Worm (Caenorhabditis elegans) whole organism, early embryonic: ENCODE data around the gene T14B1.1.

Source experiments
- B0310.2 ChIP-seq: sonication (generic microtip); optimal IDR thresholded peaks from 2 replicates; lab custom pipeline; 2016; ENCODE audit warnings: mild to moderate bottlenecking, missing genetic modification characterization, missing compliant biosample characterization
- F13C5.2 ChIP-seq: sonication (generic microtip); optimal IDR thresholded peaks from 2 replicates; lab custom pipeline; 2017; ENCODE audit warnings: mild to moderate bottlenecking, missing genetic modification characterization, inconsistent platforms, missing compliant biosample characterization
- aly-1 ChIP-seq: sonication (generic microtip); optimal IDR thresholded peaks from 2 replicates; lab custom pipeline; 2016; ENCODE audit warnings: missing genetic modification characterization, missing compliant biosample characterization
- ama-1 ChIP-seq: fragments of 150-350 bp; optimal IDR thresholded peaks from 2 replicates; lab custom pipeline; 2014
- ceh-13 ChIP-seq: fragments of 200-800 bp; sonication (Bioruptor generic); optimal IDR thresholded peaks from 2 replicates; lab custom pipeline; 2018; ENCODE audit warnings: mild to moderate bottlenecking, missing genetic modification characterization, missing compliant biosample characterization
- ceh-36 ChIP-seq: sonication (generic microtip); optimal IDR thresholded peaks from 2 replicates; lab custom pipeline; 2016; ENCODE audit warnings: missing genetic modification characterization, inconsistent platforms, missing compliant biosample characterization
- ets-7 ChIP-seq: sonication (generic microtip); optimal IDR thresholded peaks from 2 replicates; lab custom pipeline; 2016; ENCODE audit warnings: missing genotype, missing genetic modification characterization, missing compliant biosample characterization
- flt-1 ChIP-seq: fragments of 200-800 bp; sonication (Bioruptor generic); IDR thresholded peaks from 2 replicates; pipeline ENCODE4 v1.3.6; 2022; ENCODE audit warnings: missing genetic modification characterization, missing compliant biosample characterization
- hmbx-1 ChIP-seq: sonication (generic microtip); optimal IDR thresholded peaks from 2 replicates; lab custom pipeline; 2016; ENCODE audit warnings: mild to moderate bottlenecking, missing genetic modification characterization, missing compliant biosample characterization
- hmg-4 ChIP-seq: fragments of 200-800 bp; sonication (Bioruptor generic); optimal IDR thresholded peaks from 2 replicates; lab custom pipeline; 2018; ENCODE audit warnings: mild to moderate bottlenecking, missing genetic modification characterization, missing compliant biosample characterization
- hnd-1 ChIP-seq: sonication (generic microtip); optimal IDR thresholded peaks from 2 replicates; lab custom pipeline; 2016; ENCODE audit warnings: missing genetic modification characterization, missing compliant biosample characterization
- pes-1 ChIP-seq: fragments of 200-800 bp; sonication (Bioruptor generic); IDR thresholded peaks from 2 replicates; pipeline ENCODE4 v1.3.6; 2022; ENCODE audit warnings: missing genetic modification reagents, missing genetic modification characterization, missing compliant biosample characterization
- scrt-1 ChIP-seq: fragments of 200-800 bp; sonication (Bioruptor generic); IDR thresholded peaks from 2 replicates; pipeline ENCODE4 v1.3.6; 2022; ENCODE audit warnings: missing genetic modification characterization, missing compliant biosample characterization
- sea-1 ChIP-seq: fragments of 200-800 bp; sonication (Bioruptor generic); conservative IDR thresholded peaks from 2 replicates; pipeline ENCODE4 v1.3.6; 2022; ENCODE audit warnings: missing genetic modification characterization, missing compliant biosample characterization
- tbx-11 ChIP-seq: fragments of 200-800 bp; sonication (Bioruptor generic); IDR thresholded peaks from 2 replicates; pipeline ENCODE4 v1.3.6; 2022; ENCODE audit warnings: missing genetic modification characterization, missing compliant biosample characterization
- tbx-37 ChIP-seq: fragments of 200-800 bp; sonication (Bioruptor generic); conservative IDR thresholded peaks from 2 replicates; pipeline ENCODE4 v1.3.6; 2022; ENCODE audit warnings: missing genetic modification reagents, missing genetic modification characterization, missing compliant biosample characterization
- tra-4 ChIP-seq: sonication (generic microtip); optimal IDR thresholded peaks from 2 replicates; lab custom pipeline; 2017; ENCODE audit warnings: missing genetic modification characterization, missing compliant biosample characterization

T14B1.1 gene

ce11 chrX:9642775-9643461, 25.6 kb downstream of the T14B1.1 start:
- TF ChIP-seq B0310.2 (tag; lab: Kevin White, UChicago), result no peak
- no peak for TF ChIP-seq flt-1 (GFP tag; lab: Robert Waterston, UW)
- TF ChIP-seq hnd-1, result no peak
- TF ChIP-seq tbx-37, result no peak
- TF ChIP-seq F13C5.2 (tag; lab: Kevin White, UChicago), result no peak
- TF ChIP-seq pes-1 (GFP tag; lab: Robert Waterston, UW), result no peak
- TF ChIP-seq ama-1, result no peak
- no peak for TF ChIP-seq tbx-11 (GFP tag; lab: Robert Waterston, UW)
- no peak for TF ChIP-seq sea-1 (GFP tag; lab: Robert Waterston, UW)
- no peak for TF ChIP-seq hmg-4 (GFP tag; lab: Kevin White, UChicago)
- no peak for TF ChIP-seq tra-4 (tag; lab: Kevin White, UChicago)
- no peak for TF ChIP-seq ceh-36 (tag; lab: Kevin White, UChicago)

DNA sequence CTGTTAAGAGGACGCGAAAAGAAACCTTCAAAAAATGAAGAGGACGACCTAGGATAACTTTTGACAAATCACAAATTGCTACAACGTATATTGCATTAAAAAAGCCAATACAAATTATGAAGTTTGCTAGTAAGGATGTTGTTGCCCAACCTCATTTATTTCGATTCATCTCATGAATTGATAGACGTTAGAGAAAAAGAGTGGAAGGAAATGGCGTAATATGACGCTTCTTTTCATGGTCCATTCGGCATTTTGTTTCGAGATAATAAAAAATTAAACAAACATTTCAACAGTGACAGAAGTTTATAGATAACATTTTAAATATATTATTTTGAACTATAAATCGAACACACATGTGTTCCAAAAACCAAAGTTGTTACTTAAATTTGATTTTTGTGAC, 27.6 kb downstream of the T14B1.1 start:
- no peak for TF ChIP-seq hmg-4 (GFP tag; lab: Kevin White, UChicago)
- TF ChIP-seq ets-7 (tag; lab: Kevin White, UChicago), result no peak
- no peak for TF ChIP-seq scrt-1
- TF ChIP-seq F13C5.2 (tag; lab: Kevin White, UChicago), result no peak
- no peak for TF ChIP-seq flt-1 (GFP tag; lab: Robert Waterston, UW)
- no peak for TF ChIP-seq ama-1
- TF ChIP-seq hnd-1, result no peak

ce11 chrX:9638825-9639474, 29.6 kb downstream of the T14B1.1 start:
- TF ChIP-seq hnd-1, result no peak
- no peak for TF ChIP-seq aly-1 (tag; lab: Kevin White, UChicago)
- no peak for TF ChIP-seq flt-1 (GFP tag; lab: Robert Waterston, UW)
- TF ChIP-seq F13C5.2 (tag; lab: Kevin White, UChicago), result no peak
- TF ChIP-seq ceh-36 (tag; lab: Kevin White, UChicago), result no peak
- no peak for TF ChIP-seq hmbx-1
- no peak for TF ChIP-seq ama-1
- TF ChIP-seq pes-1 (GFP tag; lab: Robert Waterston, UW), result no peak
- no peak for TF ChIP-seq tra-4 (tag; lab: Kevin White, UChicago)

DNA sequence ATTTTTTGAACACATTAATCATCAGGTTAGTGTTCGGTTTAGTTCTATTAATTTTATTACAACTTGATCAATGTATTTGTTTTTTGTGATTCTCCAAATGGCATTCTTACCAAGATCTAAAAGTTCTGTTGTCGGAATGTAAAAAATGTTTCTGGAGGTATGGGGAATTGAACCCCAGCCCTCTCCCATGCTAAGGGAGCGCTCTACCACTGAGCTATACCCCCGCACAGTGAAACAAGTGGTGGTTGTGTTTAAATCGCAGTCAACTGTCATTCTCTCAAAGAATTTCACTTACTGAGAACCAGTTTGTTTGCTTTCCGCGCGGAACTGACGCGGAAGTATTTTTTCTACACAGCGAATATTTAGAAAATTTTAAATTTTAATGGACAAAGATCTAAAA, 30.8 kb downstream of the T14B1.1 start:
- TF ChIP-seq flt-1 (GFP tag; lab: Robert Waterston, UW) (peak; percentile 92), tra-4 (tag; lab: Kevin White, UChicago) (peak; percentile 51), tbx-37 (peak; percentile 92), hnd-1 (peak; percentile 83), ets-7 (tag; lab: Kevin White, UChicago) (peak; percentile 56), tbx-11 (GFP tag; lab: Robert Waterston, UW) (peak; percentile 90), hmg-4 (GFP tag; lab: Kevin White, UChicago) (peak; percentile 90), hmbx-1 (peak; percentile 73), pes-1 (GFP tag; lab: Robert Waterston, UW) (peak; percentile 96), sea-1 (GFP tag; lab: Robert Waterston, UW) (peak; percentile 96), aly-1 (tag; lab: Kevin White, UChicago) (peak; percentile 50), B0310.2 (tag; lab: Kevin White, UChicago) (peak; percentile 88), ama-1 (no peak), ceh-36 (tag; lab: Kevin White, UChicago) (peak; percentile 89), scrt-1 (peak; percentile 91), F13C5.2 (tag; lab: Kevin White, UChicago) (peak; percentile 82), ceh-13 (GFP tag; lab: Kevin White, UChicago) (peak; percentile 83)

DNA sequence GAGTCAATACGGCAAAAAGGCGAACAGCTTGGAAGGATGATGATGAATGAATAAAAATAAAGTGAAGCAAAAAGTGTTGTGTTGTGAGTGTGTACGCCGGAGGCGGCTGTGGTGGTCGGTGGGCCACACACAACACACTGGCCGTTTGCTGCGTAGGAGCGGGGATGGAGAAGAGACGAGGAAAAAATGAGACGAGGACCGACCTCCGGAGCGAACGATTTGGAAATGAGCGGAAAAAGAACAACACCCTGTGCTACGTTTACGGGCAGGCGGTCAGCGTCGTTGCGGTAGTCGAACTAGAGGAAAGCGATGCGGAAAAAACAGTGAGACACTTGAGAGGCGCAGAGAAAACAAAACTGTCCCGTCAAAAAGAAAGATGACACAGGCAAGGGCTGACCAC, 31.4 kb downstream of the T14B1.1 start:
- TF ChIP-seq scrt-1, result 0 out of 2 replicates have a peak, but pooled peaks have one; percentile 35
- TF ChIP-seq F13C5.2 (tag; lab: Kevin White, UChicago), result no peak
- TF ChIP-seq hmbx-1, result no peak
- no peak for TF ChIP-seq hnd-1
- no peak for TF ChIP-seq aly-1 (tag; lab: Kevin White, UChicago)
- TF ChIP-seq tra-4 (tag; lab: Kevin White, UChicago), result no peak
- TF ChIP-seq hmg-4 (GFP tag; lab: Kevin White, UChicago), result peak; percentile 70
- TF ChIP-seq flt-1 (GFP tag; lab: Robert Waterston, UW), result no peak

DNA sequence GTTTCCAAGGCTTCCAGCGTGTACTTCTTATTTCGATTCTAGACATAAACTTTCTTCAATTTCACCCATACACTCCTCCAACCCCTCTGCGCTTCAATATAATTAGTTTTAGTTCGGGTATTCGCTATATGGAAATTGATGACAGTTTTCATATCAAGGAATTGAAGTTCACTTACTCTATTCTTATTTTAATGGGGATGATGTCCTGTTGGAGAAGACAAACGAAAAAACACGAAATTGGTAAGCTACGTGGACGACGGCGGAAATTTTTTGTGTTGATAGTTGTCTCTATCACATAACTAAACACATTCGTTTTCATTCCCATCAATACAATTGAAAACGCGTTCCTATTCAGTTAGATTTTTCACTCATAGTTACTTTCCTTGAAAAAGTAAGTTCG, 33.1 kb downstream of the T14B1.1 start, which contains the start of gene F34H10.5:
TSS of gene F34H10.5 (plus strand) at position 301 of the 400 bp plus-strand sequence.
- no peak for TF ChIP-seq hmbx-1
- no peak for TF ChIP-seq sea-1 (GFP tag; lab: Robert Waterston, UW)
- no peak for TF ChIP-seq ceh-36 (tag; lab: Kevin White, UChicago)
- TF ChIP-seq hnd-1, result no peak
- no peak for TF ChIP-seq tbx-37
- no peak for TF ChIP-seq flt-1 (GFP tag; lab: Robert Waterston, UW)
- TF ChIP-seq ets-7 (tag; lab: Kevin White, UChicago), result no peak

ce11 chrX:9634925-9635324, 33.6 kb downstream of the T14B1.1 start, which contains the start of gene F34H10.3:
Gene F34H10.3, minus strand, starts transcription at chrX:9635025.
- TF ChIP-seq scrt-1 (no peak), F13C5.2 (tag; lab: Kevin White, UChicago) (no peak), hnd-1 (no peak), aly-1 (tag; lab: Kevin White, UChicago) (no peak), hmbx-1 (no peak), B0310.2 (tag; lab: Kevin White, UChicago) (no peak), tra-4 (tag; lab: Kevin White, UChicago) (no peak), pes-1 (GFP tag; lab: Robert Waterston, UW) (no peak), ceh-36 (tag; lab: Kevin White, UChicago) (no peak)
